Fruit fly (Drosophila melanogaster) whole organism, embryonic: Measurements from ENCODE around the gene CG17564.

Experiments used
- Bdp1 ChIP-seq: fragments of 200-800 bp; sonication (Bioruptor generic); optimal IDR thresholded peaks from 3 replicates; lab custom pipeline; 2016; ENCODE audit warnings: missing biosample characterization, missing genetic modification characterization
- Blimp-1 ChIP-seq: fragments of 200-800 bp; sonication (Bioruptor generic); optimal IDR thresholded peaks from 3 replicates; lab custom pipeline; 2018; ENCODE audit warnings: missing biosample characterization, missing genetic modification characterization, mild to moderate bottlenecking, moderate library complexity, missing genetic modification reagents
- CG10267 ChIP-seq: fragments of 200-800 bp; sonication (Bioruptor generic); optimal IDR thresholded peaks from 2 replicates; lab custom pipeline; 2018; ENCODE audit warnings: missing biosample characterization, mild to moderate bottlenecking, missing genetic modification characterization, moderate library complexity
- CG11247 ChIP-seq: fragments of 200-800 bp; sonication (Bioruptor generic); IDR thresholded peaks from 2 replicates; pipeline ENCODE4 v1.3.6; 2022; ENCODE audit warnings: missing biosample characterization, missing genetic modification characterization
- CG11504 ChIP-seq: fragments of 200-800 bp; sonication (Bioruptor generic); optimal IDR thresholded peaks from 3 replicates; lab custom pipeline; 2019; ENCODE audit warnings: missing biosample characterization, mild to moderate bottlenecking, missing genetic modification characterization, moderate library complexity
- CG15479 ChIP-seq: fragments of 200-800 bp; sonication (Bioruptor generic); optimal IDR thresholded peaks from 3 replicates; lab custom pipeline; 2019; ENCODE audit warnings: missing biosample characterization, mild to moderate bottlenecking, missing genetic modification characterization, moderate library complexity
- CG1602 ChIP-seq: fragments of 200-800 bp; sonication (Bioruptor generic); optimal IDR thresholded peaks from 3 replicates; lab custom pipeline; 2016; ENCODE audit warnings: missing biosample characterization, missing genetic modification characterization
- CG16779 ChIP-seq: fragments of 200-800 bp; sonication (Bioruptor generic); IDR thresholded peaks from 2 replicates; pipeline ENCODE4 v1.3.6; 2022; ENCODE audit warnings: missing biosample characterization, missing genetic modification characterization
- CG17186 ChIP-seq: fragments of 200-800 bp; sonication (Bioruptor generic); optimal IDR thresholded peaks from 3 replicates; lab custom pipeline; 2017; ENCODE audit warnings: missing biosample characterization, missing genetic modification reagents, missing genetic modification characterization
- CG17328 ChIP-seq: fragments of 200-800 bp; sonication (Bioruptor generic); IDR thresholded peaks from 2 replicates; pipeline ENCODE4 v1.3.6; 2022; ENCODE audit warnings: missing biosample characterization, missing genetic modification characterization
- CG17612 ChIP-seq: fragments of 200-800 bp; sonication (Bioruptor generic); IDR thresholded peaks from 2 replicates; pipeline ENCODE4 v1.3.6; 2022; ENCODE audit warnings: missing biosample characterization, missing genetic modification characterization
- CG2116 ChIP-seq: fragments of 200-800 bp; sonication (Bioruptor generic); optimal IDR thresholded peaks from 3 replicates; lab custom pipeline; 2018; ENCODE audit warnings: missing biosample characterization, mild to moderate bottlenecking, missing genetic modification characterization
- CG2889 ChIP-seq: fragments of 200-800 bp; sonication (Bioruptor generic); IDR thresholded peaks from 3 replicates; pipeline ENCODE4 v1.3.6; 2022; ENCODE audit warnings: missing biosample characterization, missing genetic modification characterization
- CG3163 ChIP-seq: fragments of 200-800 bp; sonication (Bioruptor generic); optimal IDR thresholded peaks from 3 replicates; lab custom pipeline; 2016; ENCODE audit warnings: missing biosample characterization, missing genetic modification characterization
- CG3995 ChIP-seq: fragments of 200-800 bp; sonication (Bioruptor generic); optimal IDR thresholded peaks from 3 replicates; lab custom pipeline; 2016; ENCODE audit warnings: missing biosample characterization, missing genetic modification characterization
- CG5180 ChIP-seq: fragments of 200-800 bp; sonication (Bioruptor generic); optimal IDR thresholded peaks from 3 replicates; lab custom pipeline; 2017; ENCODE audit warnings: missing biosample characterization, missing genetic modification characterization, mild to moderate bottlenecking, moderate library complexity, missing genetic modification reagents
- CG5245 ChIP-seq: fragments of 200-800 bp; sonication (Bioruptor generic); optimal IDR thresholded peaks from 3 replicates; lab custom pipeline; 2016; ENCODE audit warnings: missing biosample characterization, missing genetic modification characterization
- CG6654 ChIP-seq: fragments of 200-800 bp; sonication (Bioruptor generic); optimal IDR thresholded peaks from 2 replicates; lab custom pipeline; 2017; ENCODE audit warnings: missing biosample characterization, mild to moderate bottlenecking, missing genetic modification characterization
- CG7745 ChIP-seq: fragments of 200-800 bp; sonication (Bioruptor generic); optimal IDR thresholded peaks from 2 replicates; lab custom pipeline; 2018; ENCODE audit warnings: missing biosample characterization, mild to moderate bottlenecking, missing genetic modification characterization, moderate library complexity
- CG7963 ChIP-seq: fragments of 200-800 bp; sonication (Bioruptor generic); IDR thresholded peaks from 3 replicates; pipeline ENCODE4 v1.3.6; 2022; ENCODE audit warnings: missing biosample characterization, missing genetic modification characterization; ENCODE audit not compliant: partially characterized antibody
- CHES-1-like ChIP-seq: fragments of 200-800 bp; sonication (Bioruptor generic); optimal IDR thresholded peaks from 2 replicates; lab custom pipeline; 2016; ENCODE audit warnings: missing biosample characterization, missing genetic modification characterization
- Doc2 ChIP-seq: fragments of 200-800 bp; sonication (Bioruptor generic); IDR thresholded peaks from 2 replicates; pipeline ENCODE4 v1.3.6; 2022; ENCODE audit warnings: missing biosample characterization, missing genetic modification characterization
- Fer1 ChIP-seq: fragments of 200-800 bp; sonication (Bioruptor generic); optimal IDR thresholded peaks from 2 replicates; lab custom pipeline; 2017; ENCODE audit warnings: missing biosample characterization, mild to moderate bottlenecking, missing genetic modification characterization
- Gug ChIP-seq: fragments of 200-800 bp; sonication (Bioruptor generic); IDR thresholded peaks from 4 replicates; pipeline ENCODE4 v1.3.6; 2022; ENCODE audit warnings: missing biosample characterization, missing genetic modification characterization
- Hmx ChIP-seq: fragments of 200-800 bp; sonication (Bioruptor generic); optimal IDR thresholded peaks from 2 replicates; lab custom pipeline; 2016; ENCODE audit warnings: missing biosample characterization, missing genetic modification characterization
- Hr3 ChIP-seq: fragments of 200-800 bp; sonication (Bioruptor generic); optimal IDR thresholded peaks from 3 replicates; lab custom pipeline; 2016; ENCODE audit warnings: missing biosample characterization, missing genetic modification characterization
- Kr ChIP-seq: fragments of 200-800 bp; sonication (Bioruptor generic); optimal IDR thresholded peaks from 2 replicates; lab custom pipeline; 2017; ENCODE audit warnings: missing biosample characterization, mild to moderate bottlenecking, missing genetic modification characterization
- Mes4 ChIP-seq: fragments of 200-800 bp; sonication (Bioruptor generic); optimal IDR thresholded peaks from 2 replicates; lab custom pipeline; 2016; ENCODE audit warnings: missing biosample characterization, missing genetic modification characterization
- NC2α ChIP-seq: fragments of 200-800 bp; sonication (Bioruptor generic); optimal IDR thresholded peaks from 2 replicates; lab custom pipeline; 2016; ENCODE audit warnings: missing biosample characterization, missing genetic modification characterization
- Oaz ChIP-seq: fragments of 200-800 bp; sonication (Bioruptor generic); IDR thresholded peaks from 2 replicates; pipeline ENCODE4 v1.3.6; 2022; ENCODE audit warnings: missing biosample characterization, missing genetic modification characterization
- Rx ChIP-seq: fragments of 200-800 bp; sonication (Bioruptor generic); IDR thresholded peaks from 2 replicates; pipeline ENCODE4 v1.3.6; 2022; ENCODE audit warnings: missing biosample characterization, missing genetic modification characterization
- Xbp1 ChIP-seq: fragments of 200-800 bp; sonication (Bioruptor generic); optimal IDR thresholded peaks from 3 replicates; lab custom pipeline; 2016; ENCODE audit warnings: missing biosample characterization, mild to moderate bottlenecking, missing genetic modification characterization
- ab ChIP-seq: fragments of 200-800 bp; sonication (Bioruptor generic); optimal IDR thresholded peaks from 2 replicates; lab custom pipeline; 2016; ENCODE audit warnings: missing biosample characterization, missing genetic modification characterization
- al ChIP-seq: fragments of 200-800 bp; sonication (Bioruptor generic); IDR thresholded peaks from 2 replicates; pipeline ENCODE4 v1.3.6; 2022; ENCODE audit warnings: missing biosample characterization, missing genetic modification characterization
- chm ChIP-seq: fragments of 200-800 bp; sonication (Bioruptor generic); IDR thresholded peaks from 2 replicates; pipeline ENCODE4 v1.3.6; 2022; ENCODE audit warnings: missing biosample characterization, missing genetic modification characterization
- chn ChIP-seq: fragments of 200-800 bp; sonication (Bioruptor generic); optimal IDR thresholded peaks from 2 replicates; lab custom pipeline; 2016; ENCODE audit warnings: missing biosample characterization, missing genetic modification characterization
- eve ChIP-seq, 2 experiments: fragments of >200 bp; optimal IDR thresholded peaks; 2 replicates each; lab custom pipeline; 2017; ENCODE audit warnings: missing biosample characterization in 2 of 2, missing genetic modification characterization in 2 of 2
- grau ChIP-seq: fragments of 200-800 bp; optimal IDR thresholded peaks from 3 replicates; lab custom pipeline; 2019; ENCODE audit warnings: missing biosample characterization, mild to moderate bottlenecking, missing genetic modification characterization, moderate library complexity
- grn ChIP-seq: fragments of 200-800 bp; sonication (Bioruptor generic); optimal IDR thresholded peaks from 3 replicates; lab custom pipeline; 2017; ENCODE audit warnings: missing biosample characterization, missing genetic modification characterization
- hth ChIP-seq: fragments of >200 bp; optimal IDR thresholded peaks from 2 replicates; lab custom pipeline; 2017; ENCODE audit warnings: inconsistent platforms
- kay ChIP-seq: fragments of 200-800 bp; sonication (Bioruptor generic); optimal IDR thresholded peaks from 2 replicates; lab custom pipeline; 2016; ENCODE audit warnings: missing biosample characterization, missing genetic modification characterization
- lilli ChIP-seq: fragments of 200-800 bp; sonication (Bioruptor generic); optimal IDR thresholded peaks from 3 replicates; lab custom pipeline; 2016; ENCODE audit warnings: missing biosample characterization, missing genetic modification characterization
- nmo ChIP-seq: fragments of 200-800 bp; sonication (Bioruptor generic); optimal IDR thresholded peaks from 2 replicates; lab custom pipeline; 2018; ENCODE audit warnings: missing biosample characterization, mild to moderate bottlenecking, missing genetic modification characterization, moderate library complexity
- oc ChIP-seq: fragments of 200-800 bp; sonication (Bioruptor generic); optimal IDR thresholded peaks from 2 replicates; lab custom pipeline; 2018; ENCODE audit warnings: missing biosample characterization, mild to moderate bottlenecking, missing genetic modification characterization, moderate library complexity
- onecut ChIP-seq: fragments of 200-800 bp; sonication (Bioruptor generic); IDR thresholded peaks from 2 replicates; pipeline ENCODE4 v1.3.6; 2022; ENCODE audit warnings: missing biosample characterization, missing genetic modification characterization
- pfk ChIP-seq: fragments of 200-800 bp; sonication (Bioruptor generic); optimal IDR thresholded peaks from 2 replicates; lab custom pipeline; 2018; ENCODE audit warnings: missing biosample characterization, mild to moderate bottlenecking, missing genetic modification characterization, moderate library complexity
- pros ChIP-seq: fragments of 200-800 bp; sonication (Bioruptor generic); optimal IDR thresholded peaks from 3 replicates; lab custom pipeline; 2019; ENCODE audit warnings: missing biosample characterization, mild to moderate bottlenecking, missing genetic modification characterization, moderate library complexity
- salm ChIP-seq: fragments of 200-800 bp; sonication (Bioruptor generic); optimal IDR thresholded peaks from 2 replicates; lab custom pipeline; 2018; ENCODE audit warnings: missing biosample characterization, mild to moderate bottlenecking, missing genetic modification characterization
- sens ChIP-seq: fragments of 200-800 bp; sonication (Bioruptor generic); peaks from one replicate; lab custom pipeline; 2016; ENCODE audit warnings: missing biosample characterization, missing genetic modification characterization
- sim ChIP-seq: fragments of 200-800 bp; sonication (Bioruptor generic); IDR thresholded peaks from 2 replicates; pipeline ENCODE4 v1.3.6; 2022; ENCODE audit warnings: missing biosample characterization, missing genetic modification characterization
- tna ChIP-seq: fragments of 200-800 bp; sonication (Bioruptor generic); IDR thresholded peaks from 2 replicates; pipeline ENCODE4 v1.3.6; 2022; ENCODE audit warnings: missing biosample characterization, missing genetic modification characterization; ENCODE audit not compliant: partially characterized antibody
- ttk ChIP-seq: fragments of 200-800 bp; sonication (Bioruptor generic); IDR thresholded peaks from 2 replicates; pipeline ENCODE4 v2.1.2; 2022; ENCODE audit warnings: missing biosample characterization, missing genetic modification characterization
- twi ChIP-seq: fragments of 200-800 bp; optimal IDR thresholded peaks from 2 replicates; lab custom pipeline; 2019; ENCODE audit warnings: missing biosample characterization, mild to moderate bottlenecking, missing genetic modification characterization, moderate library complexity

Gene CG17564

dm6 chr2L:19325420-19325819, 25.7 kb upstream of the CG17564 start (continued):
- TF ChIP-seq Fer1 (no peak), pfk (GFP tag; lab: Kevin White, UChicago) (no peak), CG17328 (GFP tag; lab: Robert Waterston, UW) (0 out of 2 replicates have a peak, but pooled peaks have one; percentile 26), CG2116 (GFP tag; lab: Kevin White, UChicago) (no peak), CG16779 (GFP tag; lab: Robert Waterston, UW) (no peak), ttk (GFP tag; lab: Robert Waterston, UW) (0 out of 2 replicates have a peak, but pooled peaks have one; percentile 43), CHES-1-like (GFP tag; lab: Kevin White, UChicago) (no peak), al (no peak), nmo (GFP tag; lab: Kevin White, UChicago) (peak; percentile 6), chn (GFP tag; lab: Kevin White, UChicago) (no peak), CG6654 (GFP tag; lab: Kevin White, UChicago) (no peak), CG5180 (no peak), Oaz (no peak), grau (tag; lab: Kevin White, UChicago) (no peak), Mes4 (no peak), onecut (GFP tag; lab: Robert Waterston, UW) (no peak), CG3995 (GFP tag; lab: Kevin White, UChicago) (no peak), ab (GFP tag; lab: Kevin White, UChicago) (no peak), CG7745 (tag; lab: Kevin White, UChicago) (no peak), Hmx (GFP tag; lab: Kevin White, UChicago) (no peak), CG3163 (GFP tag; lab: Kevin White, UChicago) (no peak), CG2889 (GFP tag; lab: Robert Waterston, UW) (no peak), CG11504 (tag; lab: Kevin White, UChicago) (peak; percentile 33), Doc2 (GFP tag; lab: Robert Waterston, UW) (no peak), Gug (GFP tag; lab: Robert Waterston, UW) (no peak), CG17186 (GFP tag; lab: Kevin White, UChicago) (no peak), eve (GFP tag; optimal IDR thresholded peaks at IDR 0.05; lab: Kevin White, UChicago) (no peak), Rx (GFP tag; lab: Robert Waterston, UW) (0 out of 2 replicates have a peak, but pooled peaks have one; percentile 15)

dm6 chr2L:19324737-19325136, 25.0 kb upstream of the CG17564 start:
- TF ChIP-seq oc (tag; lab: Kevin White, UChicago) (no peak), CG1602 (GFP tag; lab: Kevin White, UChicago) (no peak), CG15479 (GFP tag; lab: Kevin White, UChicago) (peak; percentile 80), CG17612 (GFP tag; lab: Robert Waterston, UW) (no peak), lilli (no peak), chm (GFP tag; lab: Robert Waterston, UW) (no peak), tna (GFP tag; lab: Robert Waterston, UW) (no peak), sim (no peak), salm (tag; lab: Kevin White, UChicago) (no peak), pros (GFP tag; lab: Kevin White, UChicago) (peak; percentile 18), Blimp-1 (GFP tag; lab: Kevin White, UChicago) (no peak), CG5245 (GFP tag; lab: Kevin White, UChicago) (no peak), grn (GFP tag; lab: Kevin White, UChicago) (peak; percentile 86), sens (GFP tag; lab: Kevin White, UChicago) (no peak), kay (GFP tag; lab: Kevin White, UChicago) (no peak), NC2α (GFP tag; lab: Kevin White, UChicago) (no peak), CG11247 (GFP tag; lab: Robert Waterston, UW) (no peak), twi (tag; lab: Kevin White, UChicago) (peak; percentile 15), Kr (GFP tag; lab: Kevin White, UChicago) (peak; percentile 26), CG10267 (tag; lab: Kevin White, UChicago) (no peak), Mes4 (no peak), CG7963 (GFP tag; lab: Robert Waterston, UW) (no peak), Bdp1 (GFP tag; lab: Kevin White, UChicago) (no peak), Hr3 (GFP tag; lab: Kevin White, UChicago) (no peak), hth (peak; percentile 43), Xbp1 (GFP tag; lab: Kevin White, UChicago) (no peak)
